Worm (Caenorhabditis elegans) whole organism, late embryonic: ENCODE measurements around the gene R12B2.8.

ENCODE experiments used
- F13H6.1 ChIP-seq: sonication (generic microtip); optimal IDR thresholded peaks from 2 replicates; lab custom pipeline; 2016; ENCODE audit warnings: missing genetic modification characterization, missing compliant biosample characterization
- T23F11.4 ChIP-seq: fragments of 200-800 bp; sonication (Bioruptor generic); optimal IDR thresholded peaks from 2 replicates; lab custom pipeline; 2018; ENCODE audit warnings: mild to moderate bottlenecking, missing genetic modification characterization, missing compliant biosample characterization
- ceh-45 ChIP-seq: fragments of 200-800 bp; sonication (Bioruptor generic); IDR thresholded peaks from 2 replicates; pipeline ENCODE4 v1.3.6; 2022; ENCODE audit warnings: missing genetic modification reagents, missing genetic modification characterization, missing compliant biosample characterization
- elt-4 ChIP-seq: sonication (generic microtip); optimal IDR thresholded peaks from 2 replicates; lab custom pipeline; 2016; ENCODE audit warnings: missing genetic modification characterization, missing compliant biosample characterization
- hlh-30 ChIP-seq: sonication (generic microtip); optimal IDR thresholded peaks from 2 replicates; lab custom pipeline; 2017; ENCODE audit warnings: antibody characterized with exemption, missing genetic modification characterization, missing compliant biosample characterization; ENCODE audit not compliant: insufficient read depth
- hlh-8 ChIP-seq: sonication (generic microtip); optimal IDR thresholded peaks from 2 replicates; lab custom pipeline; 2016; ENCODE audit warnings: missing genotype, missing genetic modification characterization, missing compliant biosample characterization
- npax-4 ChIP-seq: sonication (generic microtip); optimal IDR thresholded peaks from 2 replicates; lab custom pipeline; 2016; ENCODE audit warnings: missing genetic modification characterization, missing compliant biosample characterization
- pag-3 ChIP-seq: sonication (generic microtip); optimal IDR thresholded peaks from 2 replicates; lab custom pipeline; 2016; ENCODE audit warnings: missing compliant biosample characterization, missing genetic modification characterization, borderline replicate concordance
- pha-4 ChIP-seq: fragments of 150-350 bp; optimal IDR thresholded peaks from 2 replicates; lab custom pipeline; 2018; ENCODE audit warnings: missing biosample characterization, missing genetic modification reagents, missing genetic modification characterization
- pros-1 ChIP-seq: fragments of 150-350 bp; optimal IDR thresholded peaks from 2 replicates; lab custom pipeline; 2014; ENCODE audit warnings: missing biosample characterization, missing genetic modification reagents, missing genetic modification characterization
- sox-4 ChIP-seq: sonication (generic microtip); optimal IDR thresholded peaks from 2 replicates; lab custom pipeline; 2017; ENCODE audit warnings: mild to moderate bottlenecking, missing genetic modification characterization, inconsistent platforms, missing compliant biosample characterization

DNA sequence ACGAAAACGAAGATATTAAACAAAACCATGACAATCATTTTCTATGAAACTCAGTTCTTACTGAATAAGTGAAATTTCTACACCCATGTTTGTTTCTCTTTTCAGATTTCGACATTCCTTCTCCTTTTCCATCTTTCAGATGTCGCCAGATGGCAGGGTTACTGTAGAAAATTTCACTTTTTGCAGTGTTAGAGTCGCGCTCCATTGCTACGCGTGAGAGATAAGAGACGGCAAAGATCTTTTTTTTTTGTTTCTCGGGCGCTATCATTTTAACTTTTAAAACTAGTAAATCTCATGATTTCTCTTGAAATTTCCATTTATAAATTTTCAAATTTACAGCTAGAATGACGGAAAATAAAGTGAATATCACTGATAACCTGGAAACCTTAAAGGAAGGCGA lies 54.5 kb downstream of the R12B2.8 start, which contains the start of the genes mig-21 and F01F1.2:
- TF ChIP-seq hlh-8 (no peak), T23F11.4 (no peak), pros-1 (tag; lab: Kevin White, UChicago) (no peak), pha-4 (tag; lab: Kevin White, UChicago) (no peak), ceh-45 (GFP tag; lab: Robert Waterston, UW) (no peak), hlh-30 (tag; lab: Kevin White, UChicago) (no peak), elt-4 (tag; lab: Kevin White, UChicago) (no peak), pag-3 (tag; lab: Kevin White, UChicago) (no peak), F13H6.1 (tag; lab: Kevin White, UChicago) (no peak), sox-4 (tag; lab: Kevin White, UChicago) (no peak), npax-4 (no peak)
